Fruit fly (Drosophila melanogaster) whole organism, embryonic: ENCODE measurements around the gene CG32599.

Experiments
- Aef1 ChIP-seq: fragments of 200-800 bp; sonication (Bioruptor generic); IDR thresholded peaks from 3 replicates; pipeline ENCODE4 v1.3.6; 2022; ENCODE audit warnings: missing biosample characterization, missing genetic modification characterization
- Bdp1 ChIP-seq: fragments of 200-800 bp; sonication (Bioruptor generic); optimal IDR thresholded peaks from 3 replicates; lab custom pipeline; 2016; ENCODE audit warnings: missing biosample characterization, missing genetic modification characterization
- CG10267 ChIP-seq: fragments of 200-800 bp; sonication (Bioruptor generic); optimal IDR thresholded peaks from 2 replicates; lab custom pipeline; 2018; ENCODE audit warnings: missing biosample characterization, mild to moderate bottlenecking, missing genetic modification characterization, moderate library complexity
- CG10565 ChIP-seq: fragments of 200-800 bp; sonication (Bioruptor generic); optimal IDR thresholded peaks from 3 replicates; lab custom pipeline; 2016; ENCODE audit warnings: missing biosample characterization, mild to moderate bottlenecking, missing genetic modification characterization
- CG12071 ChIP-seq: fragments of 200-800 bp; sonication (Bioruptor generic); optimal IDR thresholded peaks from 3 replicates; lab custom pipeline; 2018; ENCODE audit warnings: missing biosample characterization, mild to moderate bottlenecking, missing genetic modification characterization
- CG12155 ChIP-seq: fragments of 200-800 bp; sonication (Bioruptor generic); optimal IDR thresholded peaks from 3 replicates; lab custom pipeline; 2016; ENCODE audit warnings: missing biosample characterization, missing genetic modification characterization
- CG12236 ChIP-seq: fragments of 200-800 bp; sonication (Bioruptor generic); optimal IDR thresholded peaks from 2 replicates; lab custom pipeline; 2016; ENCODE audit warnings: missing biosample characterization, missing genetic modification characterization
- CG13624 ChIP-seq: fragments of 200-800 bp; sonication (Bioruptor generic); optimal IDR thresholded peaks from 2 replicates; lab custom pipeline; 2016; ENCODE audit warnings: missing biosample characterization, missing genetic modification characterization
- CG13894 ChIP-seq: fragments of 200-800 bp; sonication (Bioruptor generic); optimal IDR thresholded peaks from 3 replicates; lab custom pipeline; 2018; ENCODE audit warnings: missing biosample characterization, mild to moderate bottlenecking, missing genetic modification characterization, moderate library complexity
- CG14710 ChIP-seq: fragments of 200-800 bp; sonication (Bioruptor generic); optimal IDR thresholded peaks from 3 replicates; lab custom pipeline; 2019; ENCODE audit warnings: missing biosample characterization, mild to moderate bottlenecking, missing genetic modification characterization, moderate library complexity
- CG1529 ChIP-seq: fragments of 200-800 bp; sonication (Bioruptor generic); optimal IDR thresholded peaks from 3 replicates; lab custom pipeline; 2018; ENCODE audit warnings: missing biosample characterization, missing genetic modification characterization
- CG1603 ChIP-seq: fragments of 200-800 bp; sonication (Bioruptor generic); optimal IDR thresholded peaks from 2 replicates; lab custom pipeline; 2019; ENCODE audit warnings: missing biosample characterization, mild to moderate bottlenecking, missing genetic modification characterization, moderate library complexity
- CG17568 ChIP-seq: fragments of 200-800 bp; sonication (Bioruptor generic); optimal IDR thresholded peaks from 2 replicates; lab custom pipeline; 2018; ENCODE audit warnings: missing biosample characterization, mild to moderate bottlenecking, missing genetic modification characterization, moderate library complexity
- CG2199 ChIP-seq: fragments of 200-800 bp; sonication (Bioruptor generic); IDR thresholded peaks from 3 replicates; pipeline ENCODE4 v1.3.6; 2022; ENCODE audit warnings: missing biosample characterization, missing genetic modification characterization
- CG2875 ChIP-seq: fragments of 200-800 bp; sonication (Bioruptor generic); optimal IDR thresholded peaks from 2 replicates; lab custom pipeline; 2017; ENCODE audit warnings: missing biosample characterization, mild to moderate bottlenecking, missing genetic modification characterization, missing genetic modification reagents
- CG4360 ChIP-seq: fragments of 200-800 bp; sonication (Bioruptor generic); IDR thresholded peaks from 2 replicates; pipeline ENCODE4 v1.3.6; 2022; ENCODE audit warnings: missing biosample characterization, missing genetic modification characterization
- CG43689 ChIP-seq: fragments of 200-800 bp; sonication (Bioruptor generic); IDR thresholded peaks from 2 replicates; pipeline ENCODE4 v1.3.6; 2022; ENCODE audit warnings: missing biosample characterization, missing genetic modification characterization
- CG4404 ChIP-seq: fragments of 200-800 bp; sonication (Bioruptor generic); IDR thresholded peaks from 2 replicates; pipeline ENCODE4 v1.3.6; 2022; ENCODE audit warnings: missing biosample characterization, missing genetic modification characterization
- CG6791 ChIP-seq: fragments of 200-800 bp; sonication (Bioruptor generic); IDR thresholded peaks from 3 replicates; pipeline ENCODE4 v1.3.6; 2022; ENCODE audit warnings: missing biosample characterization, missing genetic modification characterization; ENCODE audit not compliant: partially characterized antibody
- CG6813 ChIP-seq: fragments of 200-800 bp; sonication (Bioruptor generic); optimal IDR thresholded peaks from 2 replicates; lab custom pipeline; 2017; ENCODE audit warnings: missing biosample characterization, missing genetic modification characterization, mild to moderate bottlenecking, moderate library complexity, missing genetic modification reagents
- CG8765 ChIP-seq: fragments of 200-800 bp; sonication (Bioruptor generic); IDR thresholded peaks from 2 replicates; pipeline ENCODE4 v1.3.6; 2022; ENCODE audit warnings: missing biosample characterization, missing genetic modification characterization
- CG9437 ChIP-seq: fragments of 200-800 bp; sonication (Bioruptor generic); optimal IDR thresholded peaks from 2 replicates; lab custom pipeline; 2018; ENCODE audit warnings: missing biosample characterization, mild to moderate bottlenecking, missing genetic modification characterization
- Deaf1 ChIP-seq: fragments of 200-800 bp; optimal IDR thresholded peaks from 3 replicates; lab custom pipeline; 2019; ENCODE audit warnings: missing biosample characterization, mild to moderate bottlenecking, missing genetic modification characterization, moderate library complexity
- HLH3B ChIP-seq: fragments of 200-800 bp; sonication (Bioruptor generic); IDR thresholded peaks from 2 replicates; pipeline ENCODE4 v1.3.6; 2022; ENCODE audit warnings: missing biosample characterization, missing genetic modification characterization
- Hr78 ChIP-seq, 2 experiments: fragments of 200-800 bp in 1 of 2; fragments of >200 bp in 1 of 2; sonication (Bioruptor generic) in 1 of 2; optimal IDR thresholded peaks; 2 replicates each; lab custom pipeline; 2017 to 2019; ENCODE audit warnings: missing biosample characterization in 2 of 2, missing genetic modification characterization in 2 of 2, mild to moderate bottlenecking in 1 of 2, moderate library complexity in 1 of 2
- Jarid2 ChIP-seq: fragments of 200-800 bp; sonication (Bioruptor generic); optimal IDR thresholded peaks from 3 replicates; lab custom pipeline; 2017; ENCODE audit warnings: mild to moderate bottlenecking, missing biosample characterization, missing genetic modification reagents, missing genetic modification characterization
- Mad ChIP-seq: fragments of 200-800 bp; sonication (Bioruptor generic); optimal IDR thresholded peaks from 2 replicates; lab custom pipeline; 2016; ENCODE audit warnings: missing biosample characterization, missing genetic modification characterization
- Meics ChIP-seq: fragments of 200-800 bp; sonication (Bioruptor generic); optimal IDR thresholded peaks from 2 replicates; lab custom pipeline; 2017; ENCODE audit warnings: missing biosample characterization, mild to moderate bottlenecking, missing genetic modification characterization
- Ravus ChIP-seq: fragments of 200-800 bp; sonication (Bioruptor generic); IDR thresholded peaks from 2 replicates; pipeline ENCODE4 v1.3.6; 2022; ENCODE audit warnings: missing biosample characterization, missing genetic modification characterization
- Side ChIP-seq: fragments of 200-800 bp; sonication (Bioruptor generic); optimal IDR thresholded peaks from 2 replicates; lab custom pipeline; 2016; ENCODE audit warnings: missing biosample characterization, missing genetic modification characterization
- Sry-δ ChIP-seq: fragments of 200-800 bp; sonication (Bioruptor generic); optimal IDR thresholded peaks from 2 replicates; lab custom pipeline; 2016; ENCODE audit warnings: missing biosample characterization, missing genetic modification characterization
- ac ChIP-seq: fragments of 200-800 bp; sonication (Bioruptor generic); optimal IDR thresholded peaks from 3 replicates; lab custom pipeline; 2017; ENCODE audit warnings: missing biosample characterization, mild to moderate bottlenecking, missing genetic modification characterization
- al ChIP-seq: fragments of 200-800 bp; sonication (Bioruptor generic); IDR thresholded peaks from 2 replicates; pipeline ENCODE4 v1.3.6; 2022; ENCODE audit warnings: missing biosample characterization, missing genetic modification characterization
- caup ChIP-seq: fragments of 200-800 bp; sonication (Bioruptor generic); optimal IDR thresholded peaks from 3 replicates; lab custom pipeline; 2017; ENCODE audit warnings: missing biosample characterization, mild to moderate bottlenecking, missing genetic modification characterization, moderate library complexity; ENCODE audit not compliant: severe bottlenecking
- chn ChIP-seq: fragments of 200-800 bp; sonication (Bioruptor generic); optimal IDR thresholded peaks from 2 replicates; lab custom pipeline; 2016; ENCODE audit warnings: missing biosample characterization, missing genetic modification characterization
- ci ChIP-seq: fragments of 200-800 bp; sonication (Bioruptor generic); IDR thresholded peaks from 3 replicates; pipeline ENCODE4 v1.3.6; 2022; ENCODE audit warnings: missing biosample characterization, missing genetic modification characterization
- crp ChIP-seq, 2 experiments: fragments of 200-800 bp; sonication (Bioruptor generic); optimal IDR thresholded peaks; 2 replicates in 1 of 2; 3 replicates in 1 of 2; lab custom pipeline; 2017; ENCODE audit warnings: missing biosample characterization in 2 of 2, missing genetic modification characterization in 2 of 2, mild to moderate bottlenecking in 1 of 2, moderate library complexity in 1 of 2
- cwo ChIP-seq: fragments of 200-800 bp; sonication (Bioruptor generic); optimal IDR thresholded peaks from 3 replicates; lab custom pipeline; 2017; ENCODE audit warnings: missing biosample characterization, missing genetic modification characterization, mild to moderate bottlenecking, moderate library complexity, missing genetic modification reagents
- dan ChIP-seq: fragments of 200-800 bp; sonication (Bioruptor generic); IDR thresholded peaks from 2 replicates; pipeline ENCODE4 v1.3.6; 2022; ENCODE audit warnings: missing biosample characterization, missing genetic modification characterization
- dmrt11E ChIP-seq: fragments of 200-800 bp; sonication (Bioruptor generic); optimal IDR thresholded peaks from 3 replicates; lab custom pipeline; 2018; ENCODE audit warnings: missing biosample characterization, mild to moderate bottlenecking, missing genetic modification characterization, moderate library complexity
- en ChIP-seq: fragments of 200-800 bp; sonication (Bioruptor generic); optimal IDR thresholded peaks from 2 replicates; lab custom pipeline; 2016; ENCODE audit warnings: missing biosample characterization, missing genetic modification characterization
- ewg ChIP-seq: fragments of 200-800 bp; sonication (Bioruptor generic); optimal IDR thresholded peaks from 3 replicates; lab custom pipeline; 2017; ENCODE audit warnings: mild to moderate bottlenecking, missing biosample characterization, missing genetic modification reagents, missing genetic modification characterization
- lab ChIP-seq: fragments of 200-800 bp; sonication (Bioruptor generic); optimal IDR thresholded peaks from 3 replicates; lab custom pipeline; 2017; ENCODE audit warnings: missing biosample characterization, missing genetic modification characterization, mild to moderate bottlenecking, moderate library complexity, missing genetic modification reagents
- lbe ChIP-seq: fragments of 200-800 bp; sonication (Bioruptor generic); optimal IDR thresholded peaks from 2 replicates; lab custom pipeline; 2016; ENCODE audit warnings: missing biosample characterization, mild to moderate bottlenecking, missing genetic modification characterization
- run ChIP-seq: fragments of 200-800 bp; sonication (Bioruptor generic); optimal IDR thresholded peaks from 3 replicates; lab custom pipeline; 2018; ENCODE audit warnings: missing biosample characterization, mild to moderate bottlenecking, missing genetic modification characterization
- sim ChIP-seq: fragments of 200-800 bp; sonication (Bioruptor generic); IDR thresholded peaks from 2 replicates; pipeline ENCODE4 v1.3.6; 2022; ENCODE audit warnings: missing biosample characterization, missing genetic modification characterization
- vnd ChIP-seq: fragments of 200-800 bp; sonication (Bioruptor generic); IDR thresholded peaks from 3 replicates; pipeline ENCODE4 v1.3.6; 2022; ENCODE audit warnings: missing biosample characterization, missing genetic modification characterization; ENCODE audit not compliant: partially characterized antibody
- zen ChIP-seq: fragments of 200-800 bp; sonication (Bioruptor generic); optimal IDR thresholded peaks from 3 replicates; lab custom pipeline; 2018; ENCODE audit warnings: missing biosample characterization, mild to moderate bottlenecking, missing genetic modification characterization, moderate library complexity

Gene CG32599

dm6 chrX:14242941-14243736, at the start of gene CG32599 (continued):
- TF ChIP-seq CG12155 (GFP tag; lab: Kevin White, UChicago) (no peak), CG12071 (GFP tag; lab: Kevin White, UChicago) (no peak), Deaf1 (tag; lab: Kevin White, UChicago) (no peak), CG10267 (tag; lab: Kevin White, UChicago) (peak; percentile 44), cwo (GFP tag; lab: Kevin White, UChicago) (no peak), CG43689 (GFP tag; lab: Robert Waterston, UW) (no peak), Side (GFP tag; lab: Kevin White, UChicago) (no peak), Aef1 (GFP tag; lab: Robert Waterston, UW) (0 out of 3 replicates have a peak, but pooled peaks have one; percentile 23), ci (GFP tag; lab: Robert Waterston, UW) (peak; percentile 19; the same call in 1 of the 3 replicates), en (GFP tag; lab: Kevin White, UChicago) (no peak), Bdp1 (GFP tag; lab: Kevin White, UChicago) (no peak), sim (GFP tag; lab: Robert Waterston, UW) (no peak), Jarid2 (GFP tag; lab: Kevin White, UChicago) (no peak), zen (tag; lab: Kevin White, UChicago) (peak; percentile 33), CG13624 (GFP tag; lab: Kevin White, UChicago) (no peak), ac (no peak), Ravus (no peak; the same call in 1 of the 2 replicates), CG2199 (no peak), CG12236 (GFP tag; lab: Kevin White, UChicago) (no peak), HLH3B (GFP tag; lab: Robert Waterston, UW) (peak; percentile 37; the same call in 1 of the 2 replicates), run (no peak), CG1529 (GFP tag; lab: Kevin White, UChicago) (no peak), ewg (GFP tag; lab: Kevin White, UChicago) (no peak), Sry-δ (GFP tag; lab: Kevin White, UChicago) (no peak), chn (GFP tag; lab: Kevin White, UChicago) (no peak), CG10565 (no peak), CG17568 (GFP tag; lab: Kevin White, UChicago) (no peak), crp (GFP tag; optimal IDR thresholded peaks at IDR 0.05; lab: Kevin White, UChicago) (no peak), CG1603 (tag; lab: Kevin White, UChicago) (no peak), dmrt11E (tag; lab: Kevin White, UChicago) (peak; percentile 43), vnd (GFP tag; lab: Robert Waterston, UW) (peak; percentile 58; the same call in 2 of the 3 replicates), CG14710 (tag; lab: Kevin White, UChicago) (peak; percentile 40), CG4360 (GFP tag; lab: Robert Waterston, UW) (no peak; the same call in 1 of the 2 replicates), CG6791 (peak; percentile 62; the same call in 1 of the 3 replicates), Hr78 (GFP tag; optimal IDR thresholded peaks at IDR 0.05; lab: Kevin White, UChicago) (no peak), Meics (GFP tag; lab: Kevin White, UChicago) (peak; percentile 20), CG9437 (no peak), CG4404 (GFP tag; lab: Robert Waterston, UW) (no peak), CG6813 (GFP tag; lab: Kevin White, UChicago) (no peak), CG2875 (GFP tag; lab: Kevin White, UChicago) (no peak), CG8765 (GFP tag; lab: Robert Waterston, UW) (no peak), lbe (GFP tag; lab: Kevin White, UChicago) (no peak), lab (GFP tag; lab: Kevin White, UChicago) (peak; percentile 27), Mad (no peak), dan (GFP tag; lab: Robert Waterston, UW) (no peak), CG13894 (tag; lab: Kevin White, UChicago) (no peak), al (peak; percentile 31; the same call in 1 of the 2 replicates), caup (GFP tag; lab: Kevin White, UChicago) (no peak)
